Worm (Caenorhabditis elegans) whole organism, L3 larva: ENCODE results near the gene str-27.

Experiments used
- aly-2 ChIP-seq: fragments of 150-350 bp; optimal IDR thresholded peaks from 2 replicates; lab custom pipeline; 2014; ENCODE audit warnings: missing biosample characterization, missing genetic modification characterization
- egl-27 ChIP-seq: sonication (generic microtip); optimal IDR thresholded peaks from 4 replicates; lab custom pipeline; 2017; ENCODE audit warnings: missing biosample characterization, missing genetic modification reagents, missing genetic modification characterization
- fkh-10 ChIP-seq: sonication (generic microtip); optimal IDR thresholded peaks from 2 replicates; lab custom pipeline; 2017; ENCODE audit warnings: missing biosample characterization, missing genetic modification reagents, missing genetic modification characterization
- nhr-237 ChIP-seq: fragments of 150-350 bp; optimal IDR thresholded peaks from 2 replicates; lab custom pipeline; 2014; ENCODE audit warnings: missing biosample characterization, missing genetic modification characterization
- nhr-43 ChIP-seq: sonication (generic microtip); optimal IDR thresholded peaks from 2 replicates; lab custom pipeline; 2016; ENCODE audit warnings: mild to moderate bottlenecking, missing genetic modification characterization, missing compliant biosample characterization; ENCODE audit not compliant: poor library complexity, severe bottlenecking
- pqm-1 ChIP-seq: fragments of 150-350 bp; optimal IDR thresholded peaks from 2 replicates; lab custom pipeline; 2017; ENCODE audit warnings: missing biosample characterization, missing genetic modification characterization, inconsistent platforms
- zag-1 ChIP-seq: fragments of 150-350 bp; optimal IDR thresholded peaks from 2 replicates; lab custom pipeline; 2014; ENCODE audit warnings: missing biosample characterization, missing genetic modification characterization
- ztf-4 ChIP-seq: fragments of 150-350 bp; optimal IDR thresholded peaks from 2 replicates; lab custom pipeline; 2014; ENCODE audit warnings: missing biosample characterization, missing genetic modification characterization

- TF ChIP-seq ztf-4 (tag; lab: Kevin White, UChicago) (no peak), pqm-1 (no peak), aly-2 (tag; lab: Kevin White, UChicago) (no peak), fkh-10 (GFP tag; lab: Kevin White, UChicago) (no peak), egl-27 (tag; lab: Kevin White, UChicago) (no peak), nhr-237 (no peak), zag-1 (tag; lab: Kevin White, UChicago) (no peak), nhr-43 (tag; lab: Kevin White, UChicago) (no peak)
Observed at ce11 chrV:15693682-15694081, 41.9 kb downstream of the str-27 start, which contains the start of gene nhr-198.
